Fruit fly (Drosophila melanogaster) whole organism, wandering third instar larva: ENCODE data around the gene Arp8.
A peak's percentile ranks its signal among the peaks of the same experiment; 100 is the strongest.

Source experiments
- CG9705 ChIP-seq: fragments of 200-800 bp; sonication (Bioruptor generic); optimal IDR thresholded peaks from 2 replicates; lab custom pipeline; 2018; ENCODE audit warnings: missing biosample characterization, mild to moderate bottlenecking, missing genetic modification characterization
- CrebA ChIP-seq: fragments of 200-800 bp; sonication (Bioruptor generic); optimal IDR thresholded peaks from 2 replicates; lab custom pipeline; 2016; ENCODE audit warnings: missing biosample characterization, mild to moderate bottlenecking, missing genetic modification characterization, borderline replicate concordance
- Dfd ChIP-seq: fragments of >200 bp; optimal IDR thresholded peaks from 2 replicates; lab custom pipeline; 2017; ENCODE audit warnings: missing biosample characterization, missing genetic modification characterization
- Dif ChIP-seq: fragments of 200-275, 200-300 bp; sonication (Bioruptor generic); optimal IDR thresholded peaks from 2 replicates; lab custom pipeline; 2018; ENCODE audit warnings: missing biosample characterization, missing genetic modification characterization; ENCODE audit not compliant: partially characterized antibody
- GATAd ChIP-seq: sonication (Bioruptor generic); optimal IDR thresholded peaks from 2 replicates; lab custom pipeline; 2016; ENCODE audit warnings: missing biosample characterization, missing genetic modification characterization
- HLH106 ChIP-seq: fragments of 200-800 bp; optimal IDR thresholded peaks from 3 replicates; lab custom pipeline; 2019; ENCODE audit warnings: missing biosample characterization, mild to moderate bottlenecking, missing genetic modification characterization, moderate library complexity
- Hnf4 ChIP-seq: fragments of 200-800 bp; sonication (Bioruptor generic); optimal IDR thresholded peaks from 2 replicates; lab custom pipeline; 2016; ENCODE audit warnings: missing biosample characterization, mild to moderate bottlenecking, missing genetic modification characterization
- Hr83 ChIP-seq: fragments of 200-300 bp; sonication (Bioruptor generic); optimal IDR thresholded peaks from 2 replicates; lab custom pipeline; 2016; ENCODE audit warnings: missing biosample characterization, mild to moderate bottlenecking, missing genetic modification characterization, moderate library complexity; ENCODE audit not compliant: poor library complexity, severe bottlenecking
- Jra ChIP-seq: sonication (Bioruptor generic); optimal IDR thresholded peaks from 2 replicates; lab custom pipeline; 2016; ENCODE audit warnings: missing biosample characterization, missing genetic modification characterization
- OdsH ChIP-seq: fragments of 200-800 bp; sonication (Bioruptor generic); optimal IDR thresholded peaks from 2 replicates; lab custom pipeline; 2016; ENCODE audit warnings: missing biosample characterization, mild to moderate bottlenecking, missing genetic modification characterization
- Rel ChIP-seq, 2 experiments: fragments of 200-800 bp; sonication (Bioruptor generic) in 1 of 2; optimal IDR thresholded peaks; 2 replicates in 1 of 2; 3 replicates in 1 of 2; lab custom pipeline; 2016 to 2019; ENCODE audit warnings: mild to moderate bottlenecking in 2 of 2, missing biosample characterization in 2 of 2, missing genetic modification characterization in 2 of 2, moderate library complexity in 1 of 2
- Sp1 ChIP-seq: fragments of 200-800 bp; sonication (Bioruptor generic); optimal IDR thresholded peaks from 3 replicates; lab custom pipeline; 2019; ENCODE audit warnings: missing biosample characterization, mild to moderate bottlenecking, missing genetic modification characterization, moderate library complexity
- Vsx2 ChIP-seq: fragments of 200-300, 225-300 bp; sonication (Bioruptor generic); optimal IDR thresholded peaks from 2 replicates; lab custom pipeline; 2018; ENCODE audit warnings: missing biosample characterization, missing genetic modification characterization; ENCODE audit not compliant: partially characterized antibody
- br ChIP-seq: fragments of 200-800 bp; sonication (Bioruptor generic); optimal IDR thresholded peaks from 2 replicates; lab custom pipeline; 2016; ENCODE audit warnings: missing biosample characterization, missing genetic modification characterization
- brk ChIP-seq: fragments of 200-800 bp; sonication (Bioruptor generic); optimal IDR thresholded peaks from 2 replicates; lab custom pipeline; 2016; ENCODE audit warnings: missing biosample characterization, mild to moderate bottlenecking, missing genetic modification characterization
- dl ChIP-seq, 2 experiments: fragments of 175-275, 200-275 bp in 1 of 2; fragments of 200-275 bp in 1 of 2; sonication (Bioruptor generic); optimal IDR thresholded peaks; lab custom pipeline; 2018; ENCODE audit warnings: mild to moderate bottlenecking in 2 of 2, missing biosample characterization in 2 of 2, missing genetic modification characterization in 2 of 2, moderate library complexity in 2 of 2; ENCODE audit not compliant: partially characterized antibody in 2 of 2, insufficient read depth in 1 of 2
- dmrt93B ChIP-seq: fragments of 200-800 bp; sonication (Bioruptor generic); optimal IDR thresholded peaks from 2 replicates; lab custom pipeline; 2018; ENCODE audit warnings: missing biosample characterization, mild to moderate bottlenecking, missing genetic modification characterization
- ey ChIP-seq: fragments of 200-800 bp; sonication (Bioruptor generic); optimal IDR thresholded peaks from 2 replicates; lab custom pipeline; 2016; ENCODE audit warnings: missing biosample characterization, missing genetic modification characterization
- foxo ChIP-seq, 2 experiments: fragments of 200-800 bp; sonication (Bioruptor generic); optimal IDR thresholded peaks; 2 replicates in 1 of 2; 3 replicates in 1 of 2; lab custom pipeline; 2016 to 2017; ENCODE audit warnings: missing biosample characterization in 2 of 2, missing genetic modification characterization in 2 of 2
- fru ChIP-seq: fragments of 200-800 bp; sonication (Bioruptor generic); optimal IDR thresholded peaks from 3 replicates; lab custom pipeline; 2016; ENCODE audit warnings: missing biosample characterization, mild to moderate bottlenecking, missing genetic modification characterization
- h ChIP-seq: fragments of 200-800 bp; sonication (Bioruptor generic); optimal IDR thresholded peaks from 3 replicates; lab custom pipeline; 2016; ENCODE audit warnings: missing biosample characterization, mild to moderate bottlenecking, missing genetic modification characterization
- jim ChIP-seq: fragments of 175-275, 200-325 bp; sonication (Bioruptor generic); optimal IDR thresholded peaks from 2 replicates; lab custom pipeline; 2016; ENCODE audit warnings: missing biosample characterization, mild to moderate bottlenecking, missing genetic modification characterization
- pan ChIP-seq: fragments of >200 bp; optimal IDR thresholded peaks from 2 replicates; lab custom pipeline; 2017
- psq ChIP-seq: fragments of 200-800 bp; sonication (Bioruptor generic); optimal IDR thresholded peaks from 3 replicates; lab custom pipeline; 2017; ENCODE audit warnings: missing biosample characterization, mild to moderate bottlenecking, missing genetic modification characterization, moderate library complexity
- rgr ChIP-seq: fragments of 200-800 bp; sonication (Bioruptor generic); optimal IDR thresholded peaks from 3 replicates; lab custom pipeline; 2016; ENCODE audit warnings: missing biosample characterization, mild to moderate bottlenecking, missing genetic modification characterization
- sage ChIP-seq: fragments of 200-800 bp; sonication (Bioruptor generic); optimal IDR thresholded peaks from 2 replicates; lab custom pipeline; 2016; ENCODE audit warnings: missing biosample characterization, mild to moderate bottlenecking, missing genetic modification characterization
- sv ChIP-seq: fragments of 200-800 bp; sonication (Bioruptor generic); optimal IDR thresholded peaks from 3 replicates; lab custom pipeline; 2016; ENCODE audit warnings: missing biosample characterization, missing genetic modification characterization
- tai ChIP-seq: sonication (Bioruptor generic); optimal IDR thresholded peaks from 2 replicates; lab custom pipeline; 2016; ENCODE audit warnings: missing biosample characterization, missing genetic modification characterization
- usp ChIP-seq: fragments of >200 bp; optimal IDR thresholded peaks from 2 replicates; lab custom pipeline; 2017; ENCODE audit warnings: missing biosample characterization, missing genetic modification characterization
- woc ChIP-seq: sonication (Bioruptor generic); optimal IDR thresholded peaks from 2 replicates; lab custom pipeline; 2016; ENCODE audit warnings: missing biosample characterization, mild to moderate bottlenecking, missing genetic modification characterization

Gene Arp8

DNA sequence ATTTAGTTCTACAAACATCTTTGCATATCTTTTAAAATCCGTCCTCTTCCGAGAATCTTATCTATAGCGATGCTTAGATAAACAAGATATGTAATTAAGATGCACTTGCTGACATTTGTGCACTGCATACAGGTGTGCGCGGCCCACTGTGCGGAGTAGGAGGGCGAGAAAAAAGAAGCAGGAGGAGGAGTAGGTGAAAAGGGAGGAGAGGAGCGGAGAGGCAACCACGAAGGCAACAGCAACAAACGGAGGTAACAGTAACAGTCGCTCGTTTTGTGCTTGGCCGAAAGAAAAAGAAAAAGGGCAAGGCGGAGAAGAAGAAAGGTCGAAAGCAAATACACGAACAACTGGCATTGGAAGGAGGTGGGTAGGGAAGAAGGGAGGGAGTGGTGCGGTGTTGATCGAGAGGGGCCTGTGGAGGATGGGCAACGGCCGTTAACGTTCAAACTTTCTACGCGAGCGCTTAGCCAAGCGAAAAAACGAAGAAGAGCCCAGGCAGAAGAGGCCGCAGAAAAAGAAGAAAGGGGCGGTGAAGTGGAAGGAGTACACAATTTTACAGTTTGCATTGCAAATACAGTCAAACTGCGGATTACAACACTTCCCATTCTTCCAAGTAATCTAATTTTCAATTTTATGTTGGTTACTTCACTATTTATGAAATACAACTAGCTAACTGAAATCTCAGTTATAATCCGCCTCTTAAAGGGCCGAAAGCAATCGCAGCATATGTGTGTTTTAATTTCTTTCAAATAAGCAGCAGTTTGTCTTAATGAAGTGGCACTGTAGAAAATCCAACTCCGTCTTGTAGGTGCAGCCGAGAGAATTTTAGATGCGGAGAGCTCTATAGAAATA, 28.2 kb downstream of the Arp8 start:
- peak; percentile 97 for TF ChIP-seq psq (GFP tag; lab: Kevin White, UChicago)
- TF ChIP-seq fru, result peak; percentile 52
- peak; percentile 43 for TF ChIP-seq woc (GFP tag; lab: Kevin White, UChicago)
- TF ChIP-seq sv (GFP tag; lab: Kevin White, UChicago), result no peak

DNA sequence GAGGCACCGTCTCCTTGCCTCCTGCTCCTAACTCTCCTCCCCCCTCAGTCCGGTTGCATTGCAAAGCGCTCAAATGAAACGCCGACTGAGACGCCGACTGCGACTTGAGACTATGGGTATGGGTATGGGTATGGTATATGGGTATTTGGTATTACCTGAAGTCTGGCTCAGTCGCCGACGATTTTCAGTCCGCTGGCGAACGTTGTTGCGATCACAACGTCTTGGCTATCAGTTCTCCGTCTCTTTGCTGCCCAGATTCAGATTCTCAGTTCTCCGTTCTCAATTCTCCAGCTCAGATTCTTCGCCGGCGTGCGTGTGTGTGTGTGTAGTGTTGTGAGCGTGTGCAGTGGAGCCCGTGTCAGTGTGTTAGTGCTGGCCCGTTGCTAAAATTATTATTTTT, 30.0 kb downstream of the Arp8 start, which contains the start of gene CG6398:
Gene CG6398, plus strand, starts transcription at position 185 of the 400 bp plus-strand sequence.
- TF ChIP-seq Dfd (no peak), Dif (GFP tag; lab: Kevin White, UChicago) (peak; percentile 22), jim (no peak), rgr (GFP tag; lab: Kevin White, UChicago) (peak; percentile 25), dl (GFP tag; optimal IDR thresholded peaks at IDR 0.05; lab: Kevin White, UChicago; ENCODE audit: insufficient read depth in 1 of 2, partially characterized antibody in 2 of 2) (peak in 1 of 2 experiments; percentile 21), Rel (GFP tag; optimal IDR thresholded peaks at IDR 0.05; lab: Kevin White, UChicago) (no peak), Rel (tag; optimal IDR thresholded peaks at IDR 0.05; lab: Kevin White, UChicago) (no peak), Vsx2 (GFP tag; lab: Kevin White, UChicago) (peak; percentile 72), Hr83 (GFP tag; lab: Kevin White, UChicago) (peak; percentile 3), Hnf4 (GFP tag; lab: Kevin White, UChicago) (peak; percentile 26), woc (GFP tag; lab: Kevin White, UChicago) (peak; percentile 30), psq (GFP tag; lab: Kevin White, UChicago) (peak; percentile 51)

DNA sequence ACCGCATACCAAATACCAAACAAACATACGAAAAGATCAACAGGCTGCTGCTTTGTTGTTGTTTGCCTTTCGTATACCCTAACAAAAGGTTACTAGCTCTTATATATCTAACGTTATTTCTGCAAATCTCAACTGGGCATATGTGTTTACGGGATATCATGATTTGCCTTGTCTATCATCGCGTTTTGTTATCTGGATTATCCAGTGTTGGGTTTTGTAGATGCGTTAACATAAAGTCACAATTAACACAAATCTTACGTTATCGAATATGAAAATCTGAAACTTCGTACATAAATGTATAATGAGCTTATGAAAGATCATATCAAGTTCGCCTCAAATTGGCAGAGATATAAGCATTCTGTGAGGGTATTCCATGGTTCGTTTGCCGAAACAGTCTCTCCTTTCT, 30.4 kb downstream of the Arp8 start:
- TF ChIP-seq tai (peak; percentile 61), sv (GFP tag; lab: Kevin White, UChicago) (no peak), foxo (GFP tag; optimal IDR thresholded peaks at IDR 0.05; lab: Kevin White, UChicago) (peak in 1 of 2 experiments; percentile 57), Rel (GFP tag; optimal IDR thresholded peaks at IDR 0.05; lab: Kevin White, UChicago) (no peak), Rel (tag; optimal IDR thresholded peaks at IDR 0.05; lab: Kevin White, UChicago) (no peak), Sp1 (GFP tag; lab: Kevin White, UChicago) (peak; percentile 75), dmrt93B (GFP tag; lab: Kevin White, UChicago) (peak; percentile 53), br (peak; percentile 64), brk (GFP tag; lab: Kevin White, UChicago) (peak; percentile 22), rgr (GFP tag; lab: Kevin White, UChicago) (no peak), woc (GFP tag; lab: Kevin White, UChicago) (peak; percentile 92), fru (peak; percentile 62), HLH106 (tag; lab: Kevin White, UChicago) (peak; percentile 56), Jra (GFP tag; lab: Kevin White, UChicago) (peak; percentile 51), CG9705 (GFP tag; lab: Kevin White, UChicago) (peak; percentile 35), Hr83 (GFP tag; lab: Kevin White, UChicago) (no peak), psq (GFP tag; lab: Kevin White, UChicago) (peak; percentile 79), OdsH (peak; percentile 74), sage (no peak), usp (GFP tag; lab: Kevin White, UChicago) (no peak), pan (no peak), ey (GFP tag; lab: Kevin White, UChicago) (peak; percentile 51)

- TF ChIP-seq CrebA (GFP tag; lab: Kevin White, UChicago), result no peak
- peak; percentile 18 for TF ChIP-seq h (GFP tag; lab: Kevin White, UChicago)
- TF ChIP-seq GATAd (GFP tag; lab: Kevin White, UChicago), result no peak
- no peak for TF ChIP-seq tai
- TF ChIP-seq fru, result peak; percentile 40
- TF ChIP-seq foxo (GFP tag; optimal IDR thresholded peaks at IDR 0.05; lab: Kevin White, UChicago), result peak in 1 of 2 experiments; percentile 21
- TF ChIP-seq sage, result no peak
- TF ChIP-seq Sp1 (GFP tag; lab: Kevin White, UChicago), result peak; percentile 42
- peak; percentile 9 for TF ChIP-seq dmrt93B (GFP tag; lab: Kevin White, UChicago)
- peak; percentile 1 for TF ChIP-seq ey (GFP tag; lab: Kevin White, UChicago)
- peak; percentile 17 for TF ChIP-seq rgr (GFP tag; lab: Kevin White, UChicago)
- peak; percentile 47 for TF ChIP-seq HLH106 (tag; lab: Kevin White, UChicago)
- TF ChIP-seq OdsH, result peak; percentile 63
- no peak for TF ChIP-seq usp (GFP tag; lab: Kevin White, UChicago)
- TF ChIP-seq Rel (GFP tag; optimal IDR thresholded peaks at IDR 0.05; lab: Kevin White, UChicago), result no peak
- no peak for TF ChIP-seq Rel (tag; optimal IDR thresholded peaks at IDR 0.05; lab: Kevin White, UChicago)
- no peak for TF ChIP-seq Jra (GFP tag; lab: Kevin White, UChicago)
- TF ChIP-seq, all 38 proteins: peak for 9
These were observed 31.3 kb downstream of the Arp8 start for dm6 chrX:17829083-17829997.
